Fruit fly (Drosophila melanogaster) whole organism, embryonic: ENCODE measurements around the gene grsm.

ENCODE experiments used
- Bteb2 ChIP-seq: fragments of 200-800 bp; sonication (Bioruptor generic); optimal IDR thresholded peaks from 2 replicates; lab custom pipeline; 2016; ENCODE audit warnings: missing biosample characterization, missing genetic modification characterization
- CG10274 ChIP-seq: fragments of 200-800 bp; sonication (Bioruptor generic); optimal IDR thresholded peaks from 3 replicates; lab custom pipeline; 2017; ENCODE audit warnings: missing biosample characterization, mild to moderate bottlenecking, missing genetic modification characterization
- CG12219 ChIP-seq: fragments of 200-800 bp; sonication (Bioruptor generic); optimal IDR thresholded peaks from 3 replicates; lab custom pipeline; 2018; ENCODE audit warnings: missing biosample characterization, mild to moderate bottlenecking, missing genetic modification characterization
- CG12299 ChIP-seq: fragments of 200-800 bp; sonication (Bioruptor generic); optimal IDR thresholded peaks from 2 replicates; lab custom pipeline; 2018; ENCODE audit warnings: missing biosample characterization, mild to moderate bottlenecking, missing genetic modification characterization
- CG12744 ChIP-seq: fragments of 200-800 bp; sonication (Bioruptor generic); optimal IDR thresholded peaks from 2 replicates; lab custom pipeline; 2016; ENCODE audit warnings: missing biosample characterization, missing genetic modification characterization
- CG13296 ChIP-seq: fragments of 200-800 bp; sonication (Bioruptor generic); optimal IDR thresholded peaks from 3 replicates; lab custom pipeline; 2018; ENCODE audit warnings: missing biosample characterization, mild to moderate bottlenecking, missing genetic modification characterization
- CG1602 ChIP-seq: fragments of 200-800 bp; sonication (Bioruptor generic); optimal IDR thresholded peaks from 3 replicates; lab custom pipeline; 2016; ENCODE audit warnings: missing biosample characterization, missing genetic modification characterization
- CG1603 ChIP-seq: fragments of 200-800 bp; sonication (Bioruptor generic); optimal IDR thresholded peaks from 2 replicates; lab custom pipeline; 2019; ENCODE audit warnings: missing biosample characterization, mild to moderate bottlenecking, missing genetic modification characterization, moderate library complexity
- CG16813 ChIP-seq: fragments of 200-800 bp; sonication (Bioruptor generic); IDR thresholded peaks from 3 replicates; pipeline ENCODE4 v1.3.6; 2022; ENCODE audit warnings: missing biosample characterization, missing genetic modification characterization; ENCODE audit not compliant: partially characterized antibody
- CG16815 ChIP-seq: fragments of 200-800 bp; sonication (Bioruptor generic); optimal IDR thresholded peaks from 3 replicates; lab custom pipeline; 2017; ENCODE audit warnings: missing biosample characterization, mild to moderate bottlenecking, missing genetic modification characterization
- CG18476 ChIP-seq: fragments of 200-800 bp; sonication (Bioruptor generic); optimal IDR thresholded peaks from 2 replicates; lab custom pipeline; 2016; ENCODE audit warnings: missing biosample characterization, mild to moderate bottlenecking, missing genetic modification characterization
- CG2120 ChIP-seq: fragments of 200-800 bp; sonication (Bioruptor generic); optimal IDR thresholded peaks from 3 replicates; lab custom pipeline; 2016; ENCODE audit warnings: missing biosample characterization, missing genetic modification characterization
- CG4404 ChIP-seq: fragments of 200-800 bp; sonication (Bioruptor generic); IDR thresholded peaks from 2 replicates; pipeline ENCODE4 v1.3.6; 2022; ENCODE audit warnings: missing biosample characterization, missing genetic modification characterization
- CG4820 ChIP-seq: fragments of 200-800 bp; sonication (Bioruptor generic); optimal IDR thresholded peaks from 3 replicates; lab custom pipeline; 2016; ENCODE audit warnings: missing biosample characterization, missing genetic modification characterization
- CG5180 ChIP-seq: fragments of 200-800 bp; sonication (Bioruptor generic); optimal IDR thresholded peaks from 3 replicates; lab custom pipeline; 2017; ENCODE audit warnings: missing biosample characterization, missing genetic modification characterization, mild to moderate bottlenecking, moderate library complexity, missing genetic modification reagents
- CG7271 ChIP-seq: fragments of 200-800 bp; sonication (Bioruptor generic); optimal IDR thresholded peaks from 2 replicates; lab custom pipeline; 2018; ENCODE audit warnings: missing biosample characterization, mild to moderate bottlenecking, missing genetic modification characterization, moderate library complexity
- Camta ChIP-seq: fragments of 200-800 bp; sonication (Bioruptor generic); optimal IDR thresholded peaks from 2 replicates; lab custom pipeline; 2016; ENCODE audit warnings: missing biosample characterization, missing genetic modification characterization
- Chrac-16 ChIP-seq: fragments of 200-800 bp; sonication (Bioruptor generic); optimal IDR thresholded peaks from 3 replicates; lab custom pipeline; 2016; ENCODE audit warnings: missing biosample characterization, missing genetic modification characterization
- E2f1 ChIP-seq: fragments of 200-800 bp; sonication (Bioruptor generic); IDR thresholded peaks from 2 replicates; pipeline ENCODE4 v1.3.6; 2022; ENCODE audit warnings: missing biosample characterization, missing genetic modification characterization
- Fer2 ChIP-seq: fragments of 200-800 bp; sonication (Bioruptor generic); optimal IDR thresholded peaks from 2 replicates; lab custom pipeline; 2018; ENCODE audit warnings: missing biosample characterization, mild to moderate bottlenecking, missing genetic modification characterization, moderate library complexity
- Hsf ChIP-seq: fragments of 200-800 bp; sonication (Bioruptor generic); optimal IDR thresholded peaks from 3 replicates; lab custom pipeline; 2016; ENCODE audit warnings: missing biosample characterization, missing genetic modification characterization
- Meics ChIP-seq: fragments of 200-800 bp; sonication (Bioruptor generic); optimal IDR thresholded peaks from 2 replicates; lab custom pipeline; 2017; ENCODE audit warnings: missing biosample characterization, mild to moderate bottlenecking, missing genetic modification characterization
- Mes4 ChIP-seq: fragments of 200-800 bp; sonication (Bioruptor generic); optimal IDR thresholded peaks from 2 replicates; lab custom pipeline; 2016; ENCODE audit warnings: missing biosample characterization, missing genetic modification characterization
- Rfx ChIP-seq: fragments of 200-800 bp; sonication (Bioruptor generic); IDR thresholded peaks from 2 replicates; pipeline ENCODE4 v1.3.6; 2022; ENCODE audit warnings: missing biosample characterization, missing genetic modification characterization
- Rx ChIP-seq: fragments of 200-800 bp; sonication (Bioruptor generic); IDR thresholded peaks from 2 replicates; pipeline ENCODE4 v1.3.6; 2022; ENCODE audit warnings: missing biosample characterization, missing genetic modification characterization
- Six4 ChIP-seq: fragments of 200-800 bp; sonication (Bioruptor generic); optimal IDR thresholded peaks from 2 replicates; lab custom pipeline; 2016; ENCODE audit warnings: missing biosample characterization, missing genetic modification characterization
- Usf ChIP-seq: fragments of 200-800 bp; sonication (Bioruptor generic); optimal IDR thresholded peaks from 2 replicates; lab custom pipeline; 2017; ENCODE audit warnings: missing genotype, missing biosample characterization, missing genetic modification characterization
- al ChIP-seq: fragments of 200-800 bp; sonication (Bioruptor generic); IDR thresholded peaks from 2 replicates; pipeline ENCODE4 v1.3.6; 2022; ENCODE audit warnings: missing biosample characterization, missing genetic modification characterization
- ara ChIP-seq: fragments of 200-800 bp; sonication (Bioruptor generic); IDR thresholded peaks from 2 replicates; pipeline ENCODE4 v1.3.6; 2022; ENCODE audit warnings: missing biosample characterization, missing genetic modification characterization
- bab2 ChIP-seq: fragments of 200-800 bp; sonication (Bioruptor generic); optimal IDR thresholded peaks from 2 replicates; lab custom pipeline; 2016; ENCODE audit warnings: missing biosample characterization, missing genetic modification characterization
- bbx ChIP-seq: fragments of 200-800 bp; sonication (Bioruptor generic); IDR thresholded peaks from 2 replicates; pipeline ENCODE4 v1.3.6; 2022; ENCODE audit warnings: missing biosample characterization, missing genetic modification characterization; ENCODE audit not compliant: partially characterized antibody
- bsh ChIP-seq, 2 experiments: fragments of 200-800 bp; sonication (Bioruptor generic); optimal IDR thresholded peaks; 2 replicates each; lab custom pipeline; 2017 to 2018; ENCODE audit warnings: mild to moderate bottlenecking in 2 of 2, missing biosample characterization in 2 of 2, missing genetic modification characterization in 2 of 2, moderate library complexity in 1 of 2
- chn ChIP-seq: fragments of 200-800 bp; sonication (Bioruptor generic); optimal IDR thresholded peaks from 2 replicates; lab custom pipeline; 2016; ENCODE audit warnings: missing biosample characterization, missing genetic modification characterization
- ci ChIP-seq: fragments of 200-800 bp; sonication (Bioruptor generic); IDR thresholded peaks from 3 replicates; pipeline ENCODE4 v1.3.6; 2022; ENCODE audit warnings: missing biosample characterization, missing genetic modification characterization
- gt ChIP-seq: fragments of 200-800 bp; sonication (Bioruptor generic); IDR thresholded peaks from 2 replicates; pipeline ENCODE4 v1.3.6; 2022; ENCODE audit warnings: missing biosample characterization, missing genetic modification characterization
- ham ChIP-seq: fragments of 200-800 bp; sonication (Bioruptor generic); IDR thresholded peaks from 2 replicates; pipeline ENCODE4 v1.3.6; 2022; ENCODE audit warnings: missing biosample characterization, missing genetic modification characterization
- inv ChIP-seq: fragments of 200-800 bp; sonication (Bioruptor generic); IDR thresholded peaks from 2 replicates; pipeline ENCODE4 v1.3.6; 2022; ENCODE audit warnings: missing biosample characterization, missing genetic modification characterization; ENCODE audit not compliant: partially characterized antibody
- nau ChIP-seq: fragments of 200-800 bp; sonication (Bioruptor generic); optimal IDR thresholded peaks from 3 replicates; lab custom pipeline; 2017; ENCODE audit warnings: missing biosample characterization, mild to moderate bottlenecking, missing genetic modification characterization, missing genetic modification reagents
- nom ChIP-seq: fragments of 200-800 bp; sonication (Bioruptor generic); optimal IDR thresholded peaks from 2 replicates; lab custom pipeline; 2017; ENCODE audit warnings: missing biosample characterization, missing genetic modification characterization, mild to moderate bottlenecking, moderate library complexity, missing genetic modification reagents
- odd ChIP-seq: fragments of 200-800 bp; sonication (Bioruptor generic); optimal IDR thresholded peaks from 2 replicates; lab custom pipeline; 2017; ENCODE audit warnings: missing biosample characterization, mild to moderate bottlenecking, missing genetic modification characterization
- repo ChIP-seq: fragments of 200-800 bp; sonication (Bioruptor generic); optimal IDR thresholded peaks from 2 replicates; lab custom pipeline; 2016; ENCODE audit warnings: missing biosample characterization, missing genetic modification characterization
- shn ChIP-seq: fragments of 200-800 bp; sonication (Bioruptor generic); optimal IDR thresholded peaks from 3 replicates; lab custom pipeline; 2016; ENCODE audit warnings: missing biosample characterization, missing genetic modification characterization
- tin ChIP-seq: fragments of 200-800 bp; sonication (Bioruptor generic); optimal IDR thresholded peaks from 3 replicates; lab custom pipeline; 2016; ENCODE audit warnings: missing biosample characterization, missing genetic modification characterization
- twi ChIP-seq: fragments of 200-800 bp; optimal IDR thresholded peaks from 2 replicates; lab custom pipeline; 2019; ENCODE audit warnings: missing biosample characterization, mild to moderate bottlenecking, missing genetic modification characterization, moderate library complexity
- unc-4 ChIP-seq: fragments of 200-800 bp; sonication (Bioruptor generic); IDR thresholded peaks from 2 replicates; pipeline ENCODE4 v1.3.6; 2022; ENCODE audit warnings: missing biosample characterization, missing genetic modification characterization; ENCODE audit not compliant: partially characterized antibody
- usp ChIP-seq: fragments of >200 bp; optimal IDR thresholded peaks from 2 replicates; lab custom pipeline; 2017; ENCODE audit warnings: missing biosample characterization, missing genetic modification characterization
- vfl ChIP-seq: fragments of 200-800 bp; sonication (Bioruptor generic); optimal IDR thresholded peaks from 2 replicates; lab custom pipeline; 2016; ENCODE audit warnings: missing biosample characterization, missing genetic modification characterization
- vvl ChIP-seq: fragments of 200-800 bp; sonication (Bioruptor generic); IDR thresholded peaks from 2 replicates; pipeline ENCODE4 v1.3.6; 2022; ENCODE audit warnings: missing biosample characterization, missing genetic modification characterization
- wdn ChIP-seq: fragments of 200-800 bp; sonication (Bioruptor generic); IDR thresholded peaks from 2 replicates; pipeline ENCODE4 v1.3.6; 2022; ENCODE audit warnings: missing biosample characterization, missing genetic modification characterization

grsm gene

dm6 chr3R:12981334-12982166 lies 14.0 kb upstream of the grsm start (continued):
- TF ChIP-seq CG12219 (peak; percentile 57), Rfx (GFP tag; lab: Robert Waterston, UW) (peak; percentile 69), al (GFP tag; lab: Robert Waterston, UW) (0 out of 2 replicates have a peak, but pooled peaks have one; percentile 27), vfl (no peak), Fer2 (tag; lab: Kevin White, UChicago) (peak; percentile 40), Mes4 (GFP tag; lab: Kevin White, UChicago) (no peak), bbx (GFP tag; lab: Robert Waterston, UW) (no peak), Chrac-16 (GFP tag; lab: Kevin White, UChicago) (peak; percentile 48), unc-4 (GFP tag; lab: Robert Waterston, UW) (no peak), CG7271 (tag; lab: Kevin White, UChicago) (peak; percentile 11), ci (GFP tag; lab: Robert Waterston, UW) (peak; percentile 39; the same call in 1 of the 3 replicates), gt (GFP tag; lab: Robert Waterston, UW) (no peak), Camta (peak; percentile 26), ara (peak; percentile 60), CG16815 (peak; percentile 34), CG12744 (GFP tag; lab: Kevin White, UChicago) (peak; percentile 34), CG12299 (tag; lab: Kevin White, UChicago) (peak; percentile 46), CG2120 (peak; percentile 54), CG18476 (peak; percentile 44), vvl (peak; percentile 48; the same call in 1 of the 2 replicates), CG4404 (no peak), CG13296 (peak; percentile 51), Six4 (peak; percentile 43), CG4820 (GFP tag; lab: Kevin White, UChicago) (peak; percentile 71), nau (peak; percentile 9), usp (GFP tag; lab: Kevin White, UChicago) (no peak), CG16813 (GFP tag; lab: Robert Waterston, UW) (no peak), CG1602 (GFP tag; lab: Kevin White, UChicago) (peak; percentile 46), Bteb2 (GFP tag; lab: Kevin White, UChicago) (peak; percentile 29), odd (GFP tag; lab: Kevin White, UChicago) (peak; percentile 40), inv (GFP tag; lab: Robert Waterston, UW) (no peak), shn (GFP tag; lab: Kevin White, UChicago) (no peak), Hsf (GFP tag; lab: Kevin White, UChicago) (peak; percentile 44), CG1603 (tag; lab: Kevin White, UChicago) (peak; percentile 22), ham (GFP tag; lab: Robert Waterston, UW) (no peak), E2f1 (GFP tag; lab: Robert Waterston, UW) (peak; percentile 45), tin (GFP tag; lab: Kevin White, UChicago) (peak; percentile 36), twi (no peak), wdn (GFP tag; lab: Robert Waterston, UW) (no peak; the same call in 1 of the 2 replicates), CG10274 (GFP tag; lab: Kevin White, UChicago) (peak; percentile 17), repo (GFP tag; lab: Kevin White, UChicago) (peak; percentile 13), bab2 (GFP tag; lab: Kevin White, UChicago) (peak; percentile 45), chn (GFP tag; lab: Kevin White, UChicago) (peak; percentile 31), Usf (GFP tag; lab: Kevin White, UChicago) (peak; percentile 17), CG5180 (GFP tag; lab: Kevin White, UChicago) (peak; percentile 54), Rx (GFP tag; lab: Robert Waterston, UW) (peak; percentile 34; the same call in 1 of the 2 replicates), Meics (peak; percentile 77), nom (GFP tag; lab: Kevin White, UChicago) (peak; percentile 3), bsh (GFP tag; optimal IDR thresholded peaks at IDR 0.05; lab: Kevin White, UChicago) (peak; percentile 34 to 60)
